Worm (Caenorhabditis elegans) whole organism, L4/young adult: Measurements from ENCODE around the gene dpy-9.

ENCODE experiments used
- W03F9.2 ChIP-seq: fragments of 150-350 bp; optimal IDR thresholded peaks from 2 replicates; lab custom pipeline; 2014; ENCODE audit warnings: missing biosample characterization, missing genetic modification characterization
- dao-5 ChIP-seq: sonication (generic microtip); optimal IDR thresholded peaks from 2 replicates; lab custom pipeline; 2016; ENCODE audit warnings: missing genotype, missing genetic modification characterization, moderate library complexity, missing compliant biosample characterization
- him-1 ChIP-seq: sonication (generic microtip); optimal IDR thresholded peaks from 2 replicates; lab custom pipeline; 2016; ENCODE audit warnings: missing genotype, missing genetic modification reagents, missing genetic modification characterization, missing compliant biosample characterization

DNA sequence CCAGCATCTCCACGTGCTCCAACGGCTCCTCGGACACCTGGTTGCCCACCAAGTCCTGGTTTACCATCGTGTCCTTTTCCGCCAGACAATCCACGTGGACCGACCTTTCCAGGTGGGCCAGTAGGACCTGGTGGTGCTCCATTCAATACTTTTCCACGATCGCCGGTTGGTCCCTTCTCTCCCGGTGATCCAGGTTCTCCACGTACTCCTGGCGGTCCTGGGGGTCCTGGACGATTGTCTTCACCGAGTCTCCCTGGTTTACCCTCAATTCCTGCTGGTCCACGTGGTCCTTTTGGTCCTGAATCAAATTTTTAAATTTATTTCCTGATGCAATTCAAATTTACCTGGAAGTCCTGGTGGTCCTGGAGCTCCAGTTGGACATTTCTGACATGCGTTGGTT, 642 bp downstream of the dpy-9 start:
- TF ChIP-seq W03F9.2 (tag; lab: Kevin White, UChicago) (no peak), him-1 (tag; lab: Kevin White, UChicago) (no peak), dao-5 (tag; lab: Kevin White, UChicago) (no peak)
